Worm (Caenorhabditis elegans): ENCODE data around the gene T02H6.1.
A peak's percentile ranks its signal among the peaks of the same experiment; 100 is the strongest.

The T02H6.1 gene

DNA sequence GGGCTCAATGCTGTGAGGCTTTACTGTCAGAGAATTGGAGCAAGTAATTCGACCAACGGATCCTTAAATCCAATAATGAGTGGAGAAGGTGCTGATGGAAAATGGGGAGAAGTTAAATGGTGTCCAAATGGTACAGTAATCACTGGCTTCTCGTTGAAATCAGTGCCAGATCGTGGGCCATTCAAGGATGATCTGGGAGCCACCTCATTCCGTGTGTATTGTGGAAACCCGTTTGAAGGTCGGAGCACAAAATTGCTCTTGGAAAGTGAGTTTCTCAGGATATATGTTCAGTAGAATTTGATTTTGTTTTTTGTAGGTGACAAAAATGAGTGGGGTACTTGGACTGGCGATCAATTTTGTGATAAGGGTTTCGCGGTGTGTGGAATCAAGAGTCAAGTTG, 33.4 kb upstream of the T02H6.1 start:
- no peak for TF ChIP-seq hlh-11 (tag; optimal IDR thresholded peaks at IDR 0.05)
- TF ChIP-seq unc-62 (GFP tag; optimal IDR thresholded peaks at IDR 0.05 in 1 of 2), result peak in 1 of 2 experiments; percentile 93
- no peak for TF ChIP-seq unc-62 (tag; optimal IDR thresholded peaks at IDR 0.05)

DNA sequence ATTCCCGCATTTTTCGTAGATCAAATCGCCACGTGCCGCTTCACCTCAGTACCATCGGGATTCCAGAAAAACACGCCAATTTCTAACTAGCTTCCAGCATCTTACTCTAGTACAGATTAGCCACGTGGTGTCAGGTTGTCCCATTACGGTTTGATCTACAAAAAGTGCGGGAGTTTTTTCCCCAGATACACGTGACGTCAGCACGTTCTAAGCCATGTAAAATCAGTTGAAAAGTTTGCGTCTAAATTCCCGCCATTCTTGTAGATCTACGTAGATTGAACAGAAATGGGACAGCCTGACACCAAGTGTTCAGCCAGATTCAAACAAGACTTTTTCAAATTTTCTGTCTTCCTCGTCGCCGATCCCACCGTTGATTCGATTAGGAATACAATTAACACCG, 30.6 kb upstream of the T02H6.1 start, which contains the start of gene T02H6.9:
Gene T02H6.9, plus strand, starts transcription at position 301 of the 400 bp plus-strand sequence.
- no peak for TF ChIP-seq fkh-10 (GFP tag; optimal IDR thresholded peaks at IDR 0.05)
- TF ChIP-seq nhr-48 (tag; optimal IDR thresholded peaks at IDR 0.05), result no peak
- no peak for TF ChIP-seq ZK337.2 (GFP tag; IDR thresholded peaks at IDR 0.05)
- no peak for TF ChIP-seq mdt-29 (GFP tag; IDR thresholded peaks at IDR 0.05)
- TF ChIP-seq ceh-44 (GFP tag; IDR thresholded peaks at IDR 0.05), result no peak
- TF ChIP-seq dpl-1 (GFP tag; optimal IDR thresholded peaks at IDR 0.05), result no peak
- no peak for TF ChIP-seq mdl-1 (tag; optimal IDR thresholded peaks at IDR 0.05)
- TF ChIP-seq jun-1 (tag; optimal IDR thresholded peaks at IDR 0.05), result no peak

DNA sequence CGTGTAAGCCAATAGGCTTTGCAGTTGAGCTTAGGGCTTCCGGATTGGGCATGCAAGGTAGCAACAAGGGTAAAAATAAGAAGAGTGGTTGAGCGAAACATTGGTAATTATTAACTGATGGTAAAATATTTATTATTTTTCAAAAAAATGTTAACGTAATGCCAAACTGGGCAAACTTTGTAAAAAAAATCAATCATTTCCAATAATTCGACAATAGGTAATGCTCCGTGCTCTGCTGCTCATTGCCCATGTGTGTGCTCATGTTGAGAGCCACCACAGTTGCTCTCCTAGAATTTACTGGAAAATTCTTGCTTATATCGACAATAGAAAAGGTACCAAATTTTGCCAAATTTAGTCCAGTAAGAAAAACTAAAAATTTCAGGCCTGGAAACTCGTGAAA, 28.6 kb upstream of the T02H6.1 start, which contains the start of the genes T02H6.10 and T02H6.8:
Gene T02H6.10, minus strand, starts transcription at position 101 of the 400 bp plus-strand sequence.
Gene T02H6.8, plus strand, starts transcription at position 221 of the 400 bp plus-strand sequence.
- TF ChIP-seq D1046.2 (GFP tag; IDR thresholded peaks at IDR 0.05), result no peak
- TF ChIP-seq mep-1 (tag; optimal IDR thresholded peaks at IDR 0.05), result no peak
- TF ChIP-seq ZK546.5 (tag; optimal IDR thresholded peaks at IDR 0.05), result no peak
- TF ChIP-seq ceh-62 (tag; optimal IDR thresholded peaks at IDR 0.05), result no peak
- TF ChIP-seq lim-7 (GFP tag; IDR thresholded peaks at IDR 0.05), result no peak
- no peak for TF ChIP-seq lir-3 (tag; optimal IDR thresholded peaks at IDR 0.05)
- TF ChIP-seq ZK337.2 (GFP tag; IDR thresholded peaks at IDR 0.05), result no peak
- TF ChIP-seq unc-62 (GFP tag; optimal IDR thresholded peaks at IDR 0.05 in 1 of 2), result no peak
- TF ChIP-seq unc-62 (tag; optimal IDR thresholded peaks at IDR 0.05), result no peak
- TF ChIP-seq nhr-41 (GFP tag; IDR thresholded peaks at IDR 0.05), result no peak
- no peak for TF ChIP-seq unc-130 (GFP tag; optimal IDR thresholded peaks at IDR 0.05)
- no peak for TF ChIP-seq attf-4 (tag; optimal IDR thresholded peaks at IDR 0.05)
- TF ChIP-seq mdt-29 (GFP tag; IDR thresholded peaks at IDR 0.05), result no peak

DNA sequence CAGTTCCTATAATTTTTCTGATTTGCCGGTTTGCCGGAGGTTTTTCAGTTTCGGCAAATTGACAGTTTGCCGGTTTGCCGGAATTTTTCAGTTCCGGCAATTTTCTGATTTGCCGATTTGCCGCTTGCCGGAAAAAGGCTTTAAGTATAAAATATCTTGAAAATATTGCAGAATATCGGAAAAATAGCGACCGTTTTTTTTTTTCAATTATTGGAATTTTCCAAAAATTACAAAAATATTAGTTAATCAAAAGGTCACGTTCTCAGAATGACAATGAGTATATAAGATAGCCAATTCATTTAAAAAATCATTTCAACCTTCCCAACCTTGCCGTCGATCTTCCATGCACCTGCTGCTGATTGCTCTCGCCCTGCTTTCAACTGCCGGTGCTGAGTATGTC, 26.9 kb upstream of the T02H6.1 start, which contains the start of gene T02H6.7:
Gene T02H6.7, plus strand, starts transcription at position 301 of the 400 bp plus-strand sequence.
- no peak for TF ChIP-seq spr-3 (GFP tag; optimal IDR thresholded peaks at IDR 0.05)
- TF ChIP-seq ztf-11 (tag; optimal IDR thresholded peaks at IDR 0.05), result no peak
- TF ChIP-seq ceh-62 (tag; optimal IDR thresholded peaks at IDR 0.05), result no peak
- TF ChIP-seq Y5F2A.4 (GFP tag; optimal IDR thresholded peaks at IDR 0.05), result no peak
- TF ChIP-seq nhr-11 (tag; optimal IDR thresholded peaks at IDR 0.05), result no peak
- no peak for TF ChIP-seq pqm-1 (tag; optimal IDR thresholded peaks at IDR 0.05)
- no peak for TF ChIP-seq nhr-6 (tag; optimal IDR thresholded peaks at IDR 0.05)

DNA sequence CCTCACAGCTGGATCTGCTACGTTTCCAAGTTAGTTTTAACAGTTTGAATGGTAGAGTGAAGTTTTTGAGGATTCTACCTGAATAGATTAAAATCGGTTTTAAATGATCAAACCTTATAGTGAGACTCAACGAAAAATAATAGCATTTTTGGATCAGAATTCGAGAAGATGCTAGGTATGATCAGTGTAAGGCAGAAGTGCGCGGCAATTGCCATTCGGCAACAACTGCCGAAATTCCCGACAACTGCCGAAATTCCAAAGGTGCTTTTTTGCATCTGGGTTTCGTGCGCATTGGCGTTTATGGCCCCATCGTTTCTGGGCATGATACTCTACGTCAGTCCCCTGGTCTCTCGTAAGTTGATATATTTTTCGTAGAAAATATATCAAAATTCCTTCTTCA, 25.7 kb upstream of the T02H6.1 start, which contains the start of gene T02H6.6:
Gene T02H6.6, plus strand, starts transcription at position 301 of the 400 bp plus-strand sequence.
- no peak for TF ChIP-seq mdt-29 (GFP tag; IDR thresholded peaks at IDR 0.05)

DNA sequence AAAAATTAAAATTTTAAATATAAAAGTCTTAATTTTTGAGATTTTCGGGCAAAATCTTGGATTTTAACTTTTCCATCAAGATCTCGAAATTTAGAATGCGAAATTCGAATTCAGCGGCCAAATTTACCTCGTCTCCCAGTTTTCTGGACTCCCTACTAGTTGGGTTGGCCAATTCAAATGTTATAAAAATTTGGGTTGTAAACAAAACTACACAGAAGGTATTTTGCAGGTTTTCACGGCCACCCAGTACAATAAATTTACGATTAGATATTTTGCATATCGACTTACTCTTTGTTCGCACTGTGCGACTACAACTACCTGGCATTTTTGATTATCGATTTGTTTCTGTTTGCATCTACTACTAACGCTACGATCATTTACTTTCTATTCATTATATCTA, 24.4 kb upstream of the T02H6.1 start, which contains the start of gene T02H6.5:
Gene T02H6.5, plus strand, starts transcription at position 301 of the 400 bp plus-strand sequence.
- no peak for TF ChIP-seq mxl-3 (GFP tag; optimal IDR thresholded peaks at IDR 0.05)
- no peak for TF ChIP-seq dpl-1 (GFP tag; optimal IDR thresholded peaks at IDR 0.05)
- no peak for TF ChIP-seq dve-1 (tag; optimal IDR thresholded peaks at IDR 0.05; ENCODE audit: insufficient read depth)
- TF ChIP-seq nhr-48 (tag; optimal IDR thresholded peaks at IDR 0.05), result no peak
- TF ChIP-seq jun-1 (tag; optimal IDR thresholded peaks at IDR 0.05), result no peak
- no peak for TF ChIP-seq unc-39 (tag; optimal IDR thresholded peaks at IDR 0.05)
- TF ChIP-seq aha-1 (tag), result no peak
- no peak for TF ChIP-seq saeg-2 (GFP tag; IDR thresholded peaks at IDR 0.05)
- no peak for TF ChIP-seq dmd-9 (GFP tag; IDR thresholded peaks at IDR 0.05)
- TF ChIP-seq ceh-20 (GFP tag; IDR thresholded peaks at IDR 0.05), result no peak
- no peak for TF ChIP-seq spr-3 (GFP tag; optimal IDR thresholded peaks at IDR 0.05)
- TF ChIP-seq ceh-28 (tag; optimal IDR thresholded peaks at IDR 0.05), result no peak
- TF ChIP-seq ztf-11 (tag; optimal IDR thresholded peaks at IDR 0.05), result no peak
- TF ChIP-seq tag-97 (GFP tag; IDR thresholded peaks at IDR 0.05), result no peak
- TF ChIP-seq D1046.2 (GFP tag; IDR thresholded peaks at IDR 0.05), result no peak
- no peak for TF ChIP-seq lin-38 (GFP tag; IDR thresholded peaks at IDR 0.05)
- no peak for TF ChIP-seq lim-7 (GFP tag; IDR thresholded peaks at IDR 0.05)

All from whole organism, L4 larva.